Fruit fly (Drosophila melanogaster) whole organism, embryonic: ENCODE results near the gene dsx-c73A.

Experiments used
- ATbp ChIP-seq: fragments of 200-800 bp; sonication (Bioruptor generic); optimal IDR thresholded peaks from 2 replicates; lab custom pipeline; 2017; ENCODE audit warnings: missing biosample characterization, mild to moderate bottlenecking, missing genetic modification characterization, missing genetic modification reagents
- Aef1 ChIP-seq: fragments of 200-800 bp; sonication (Bioruptor generic); IDR thresholded peaks from 3 replicates; pipeline ENCODE4 v1.3.6; 2022; ENCODE audit warnings: missing biosample characterization, missing genetic modification characterization
- Antp ChIP-seq: fragments of 200-800 bp; sonication (Bioruptor generic); optimal IDR thresholded peaks from 3 replicates; lab custom pipeline; 2016; ENCODE audit warnings: missing biosample characterization, missing genetic modification characterization
- Atf6 ChIP-seq: fragments of 200-800 bp; sonication (Bioruptor generic); IDR thresholded peaks from 2 replicates; pipeline ENCODE4 v1.3.6; 2022; ENCODE audit warnings: missing biosample characterization, missing genetic modification characterization
- CG1024 ChIP-seq: fragments of 200-800 bp; sonication (Bioruptor generic); IDR thresholded peaks from 2 replicates; pipeline ENCODE4 v1.3.6; 2022; ENCODE audit warnings: missing biosample characterization, missing genetic modification characterization
- CG12071 ChIP-seq: fragments of 200-800 bp; sonication (Bioruptor generic); optimal IDR thresholded peaks from 3 replicates; lab custom pipeline; 2018; ENCODE audit warnings: missing biosample characterization, mild to moderate bottlenecking, missing genetic modification characterization
- CG12942 ChIP-seq: fragments of 200-800 bp; sonication (Bioruptor generic); optimal IDR thresholded peaks from 3 replicates; lab custom pipeline; 2016; ENCODE audit warnings: missing biosample characterization, missing genetic modification characterization
- CG13296 ChIP-seq: fragments of 200-800 bp; sonication (Bioruptor generic); optimal IDR thresholded peaks from 3 replicates; lab custom pipeline; 2018; ENCODE audit warnings: missing biosample characterization, mild to moderate bottlenecking, missing genetic modification characterization
- CG1529 ChIP-seq: fragments of 200-800 bp; sonication (Bioruptor generic); optimal IDR thresholded peaks from 3 replicates; lab custom pipeline; 2018; ENCODE audit warnings: missing biosample characterization, missing genetic modification characterization
- CG15479 ChIP-seq: fragments of 200-800 bp; sonication (Bioruptor generic); optimal IDR thresholded peaks from 3 replicates; lab custom pipeline; 2019; ENCODE audit warnings: missing biosample characterization, mild to moderate bottlenecking, missing genetic modification characterization, moderate library complexity
- CG18262 ChIP-seq: fragments of 200-800 bp; optimal IDR thresholded peaks from 3 replicates; lab custom pipeline; 2019; ENCODE audit warnings: missing biosample characterization, mild to moderate bottlenecking, missing genetic modification characterization, moderate library complexity
- CG2889 ChIP-seq: fragments of 200-800 bp; sonication (Bioruptor generic); IDR thresholded peaks from 3 replicates; pipeline ENCODE4 v1.3.6; 2022; ENCODE audit warnings: missing biosample characterization, missing genetic modification characterization
- CG30020 ChIP-seq: fragments of 200-800 bp; optimal IDR thresholded peaks from 2 replicates; lab custom pipeline; 2019; ENCODE audit warnings: missing biosample characterization, mild to moderate bottlenecking, missing genetic modification characterization, moderate library complexity
- CG32767 ChIP-seq: fragments of 200-800 bp; sonication (Bioruptor generic); IDR thresholded peaks from 2 replicates; pipeline ENCODE4 v1.3.6; 2022; ENCODE audit warnings: missing biosample characterization, missing genetic modification characterization
- CG33213 ChIP-seq: fragments of 200-800 bp; sonication (Bioruptor generic); optimal IDR thresholded peaks from 3 replicates; lab custom pipeline; 2016; ENCODE audit warnings: missing biosample characterization, missing genetic modification characterization
- CG3995 ChIP-seq: fragments of 200-800 bp; sonication (Bioruptor generic); optimal IDR thresholded peaks from 3 replicates; lab custom pipeline; 2016; ENCODE audit warnings: missing biosample characterization, missing genetic modification characterization
- CG6175 ChIP-seq: fragments of 200-800 bp; sonication (Bioruptor generic); IDR thresholded peaks from 3 replicates; pipeline ENCODE4 v1.3.6; 2022; ENCODE audit warnings: missing biosample characterization, missing genetic modification characterization
- CG6272 ChIP-seq: fragments of 200-800 bp; sonication (Bioruptor generic); IDR thresholded peaks from 2 replicates; pipeline ENCODE4 v1.3.6; 2022; ENCODE audit warnings: missing biosample characterization, missing genetic modification characterization
- CG6791 ChIP-seq: fragments of 200-800 bp; sonication (Bioruptor generic); IDR thresholded peaks from 3 replicates; pipeline ENCODE4 v1.3.6; 2022; ENCODE audit warnings: missing biosample characterization, missing genetic modification characterization; ENCODE audit not compliant: partially characterized antibody
- CG7271 ChIP-seq: fragments of 200-800 bp; sonication (Bioruptor generic); optimal IDR thresholded peaks from 2 replicates; lab custom pipeline; 2018; ENCODE audit warnings: missing biosample characterization, mild to moderate bottlenecking, missing genetic modification characterization, moderate library complexity
- CG8924 ChIP-seq: fragments of 200-800 bp; optimal IDR thresholded peaks from 3 replicates; lab custom pipeline; 2019; ENCODE audit warnings: missing biosample characterization, mild to moderate bottlenecking, missing genetic modification characterization, moderate library complexity
- CG9797 ChIP-seq: fragments of 200-800 bp; sonication (Bioruptor generic); optimal IDR thresholded peaks from 3 replicates; lab custom pipeline; 2018; ENCODE audit warnings: missing biosample characterization, mild to moderate bottlenecking, missing genetic modification characterization
- CHES-1-like ChIP-seq: fragments of 200-800 bp; sonication (Bioruptor generic); optimal IDR thresholded peaks from 2 replicates; lab custom pipeline; 2016; ENCODE audit warnings: missing biosample characterization, missing genetic modification characterization
- D19A ChIP-seq: fragments of 200-800 bp; optimal IDR thresholded peaks from 3 replicates; lab custom pipeline; 2019; ENCODE audit warnings: missing biosample characterization, mild to moderate bottlenecking, missing genetic modification characterization, moderate library complexity
- Deaf1 ChIP-seq: fragments of 200-800 bp; optimal IDR thresholded peaks from 3 replicates; lab custom pipeline; 2019; ENCODE audit warnings: missing biosample characterization, mild to moderate bottlenecking, missing genetic modification characterization, moderate library complexity
- H15 ChIP-seq: fragments of 200-800 bp; sonication (Bioruptor generic); IDR thresholded peaks from 3 replicates; pipeline ENCODE4 v1.3.6; 2022; ENCODE audit warnings: missing biosample characterization, missing genetic modification characterization
- Kr ChIP-seq: fragments of 200-800 bp; sonication (Bioruptor generic); optimal IDR thresholded peaks from 2 replicates; lab custom pipeline; 2017; ENCODE audit warnings: missing biosample characterization, mild to moderate bottlenecking, missing genetic modification characterization
- Lpt ChIP-seq: fragments of >200 bp; optimal IDR thresholded peaks from 2 replicates; lab custom pipeline; 2018; ENCODE audit warnings: missing biosample characterization, missing genetic modification characterization
- MBD-R2 ChIP-seq: fragments of 200-800 bp; sonication (Bioruptor generic); IDR thresholded peaks from 2 replicates; pipeline ENCODE4 v1.3.6; 2022; ENCODE audit warnings: missing biosample characterization, missing genetic modification characterization
- Nf-YB ChIP-seq: fragments of 200-800 bp; sonication (Bioruptor generic); optimal IDR thresholded peaks from 3 replicates; lab custom pipeline; 2019; ENCODE audit warnings: missing biosample characterization, mild to moderate bottlenecking, missing genetic modification characterization, moderate library complexity
- Ravus ChIP-seq: fragments of 200-800 bp; sonication (Bioruptor generic); IDR thresholded peaks from 2 replicates; pipeline ENCODE4 v1.3.6; 2022; ENCODE audit warnings: missing biosample characterization, missing genetic modification characterization
- Six4 ChIP-seq: fragments of 200-800 bp; sonication (Bioruptor generic); optimal IDR thresholded peaks from 2 replicates; lab custom pipeline; 2016; ENCODE audit warnings: missing biosample characterization, missing genetic modification characterization
- Sry-δ ChIP-seq: fragments of 200-800 bp; sonication (Bioruptor generic); optimal IDR thresholded peaks from 2 replicates; lab custom pipeline; 2016; ENCODE audit warnings: missing biosample characterization, missing genetic modification characterization
- TFAM ChIP-seq: fragments of 200-800 bp; sonication (Bioruptor generic); optimal IDR thresholded peaks from 2 replicates; lab custom pipeline; 2017; ENCODE audit warnings: missing biosample characterization, missing genetic modification characterization, inconsistent platforms
- Taf1 ChIP-seq: fragments of 200-800 bp; sonication (Bioruptor generic); IDR thresholded peaks from 2 replicates; pipeline ENCODE4 v1.3.6; 2022; ENCODE audit warnings: missing biosample characterization, missing genetic modification characterization
- disco-r ChIP-seq: fragments of 200-800 bp; sonication (Bioruptor generic); optimal IDR thresholded peaks from 2 replicates; lab custom pipeline; 2016; ENCODE audit warnings: missing biosample characterization, missing genetic modification characterization
- emc ChIP-seq: fragments of 200-800 bp; sonication (Bioruptor generic); optimal IDR thresholded peaks from 2 replicates; lab custom pipeline; 2016; ENCODE audit warnings: missing biosample characterization, missing genetic modification characterization
- fru ChIP-seq: fragments of >200 bp; optimal IDR thresholded peaks from 2 replicates; lab custom pipeline; 2017
- gem ChIP-seq: fragments of 200-800 bp; sonication (Bioruptor generic); optimal IDR thresholded peaks from 2 replicates; lab custom pipeline; 2019; ENCODE audit warnings: missing biosample characterization, mild to moderate bottlenecking, missing genetic modification characterization, moderate library complexity
- grn ChIP-seq: fragments of 200-800 bp; sonication (Bioruptor generic); optimal IDR thresholded peaks from 3 replicates; lab custom pipeline; 2017; ENCODE audit warnings: missing biosample characterization, missing genetic modification characterization
- hth ChIP-seq: fragments of >200 bp; optimal IDR thresholded peaks from 2 replicates; lab custom pipeline; 2017; ENCODE audit warnings: inconsistent platforms
- mld ChIP-seq: fragments of 200-800 bp; sonication (Bioruptor generic); IDR thresholded peaks from 3 replicates; pipeline ENCODE4 v1.3.6; 2022; ENCODE audit warnings: missing biosample characterization, missing genetic modification characterization; ENCODE audit not compliant: partially characterized antibody
- pum ChIP-seq: fragments of 200-800 bp; sonication (Bioruptor generic); optimal IDR thresholded peaks from 2 replicates; lab custom pipeline; 2016; ENCODE audit warnings: missing biosample characterization, missing genetic modification characterization
- repo ChIP-seq: fragments of 200-800 bp; sonication (Bioruptor generic); optimal IDR thresholded peaks from 2 replicates; lab custom pipeline; 2016; ENCODE audit warnings: missing biosample characterization, missing genetic modification characterization
- ro ChIP-seq: fragments of 200-800 bp; sonication (Bioruptor generic); IDR thresholded peaks from 2 replicates; pipeline ENCODE4 v1.3.6; 2022; ENCODE audit warnings: missing biosample characterization, missing genetic modification characterization
- sd ChIP-seq: fragments of 200-800 bp; sonication (Bioruptor generic); optimal IDR thresholded peaks from 3 replicates; lab custom pipeline; 2018; ENCODE audit warnings: missing biosample characterization, mild to moderate bottlenecking, missing genetic modification characterization, moderate library complexity
- so ChIP-seq: fragments of 200-800 bp; sonication (Bioruptor generic); IDR thresholded peaks from 3 replicates; pipeline ENCODE4 v1.3.6; 2022; ENCODE audit warnings: missing biosample characterization, missing genetic modification characterization
- stwl ChIP-seq: fragments of 200-800 bp; sonication (Bioruptor generic); optimal IDR thresholded peaks from 3 replicates; lab custom pipeline; 2018; ENCODE audit warnings: missing biosample characterization, mild to moderate bottlenecking, missing genetic modification characterization, moderate library complexity
- sug ChIP-seq: fragments of 200-800 bp; optimal IDR thresholded peaks from 2 replicates; lab custom pipeline; 2019; ENCODE audit warnings: missing biosample characterization, mild to moderate bottlenecking, missing genetic modification characterization, moderate library complexity
- tx ChIP-seq: fragments of 200-800 bp; sonication (Bioruptor generic); optimal IDR thresholded peaks from 2 replicates; lab custom pipeline; 2016; ENCODE audit warnings: missing biosample characterization, missing genetic modification characterization
- vfl ChIP-seq: fragments of 200-800 bp; sonication (Bioruptor generic); optimal IDR thresholded peaks from 2 replicates; lab custom pipeline; 2016; ENCODE audit warnings: missing biosample characterization, missing genetic modification characterization
- zen2 ChIP-seq: fragments of 200-800 bp; sonication (Bioruptor generic); IDR thresholded peaks from 3 replicates; pipeline ENCODE4 v1.3.6; 2022; ENCODE audit warnings: missing biosample characterization, missing genetic modification characterization; ENCODE audit not compliant: partially characterized antibody
- zf30C ChIP-seq: fragments of 200-800 bp; sonication (Bioruptor generic); optimal IDR thresholded peaks from 3 replicates; lab custom pipeline; 2018; ENCODE audit warnings: missing biosample characterization, mild to moderate bottlenecking, missing genetic modification characterization

Gene dsx-c73A

DNA sequence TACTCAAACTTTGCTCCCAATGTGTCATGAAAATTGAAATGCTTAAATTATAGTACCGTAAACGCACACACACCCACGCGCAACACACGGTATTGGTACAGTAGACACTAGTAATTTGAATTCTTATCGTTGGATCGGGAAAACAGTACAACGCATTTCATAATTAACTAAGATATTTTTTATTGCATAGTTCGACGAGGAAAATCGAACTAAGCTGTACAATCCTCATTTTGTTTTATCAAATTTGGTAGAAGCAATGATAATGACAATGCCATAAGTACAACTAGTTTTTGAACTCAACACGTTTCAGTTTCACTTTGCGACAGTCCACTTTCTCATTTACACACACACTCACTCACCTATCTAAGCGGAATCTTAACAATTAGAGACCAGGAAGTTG is 71.0 kb downstream of the dsx-c73A start (continued):
- peak; percentile 61 for TF ChIP-seq CG12071 (GFP tag; lab: Kevin White, UChicago)
- no peak for TF ChIP-seq hth (lab: Kevin White, UChicago)
- TF ChIP-seq CG3995 (GFP tag; lab: Kevin White, UChicago), result peak; percentile 1
- peak; percentile 8 for TF ChIP-seq CG30020 (tag; lab: Kevin White, UChicago)
- peak; percentile 55 for TF ChIP-seq Antp
- peak; percentile 20 for TF ChIP-seq CG15479
- TF ChIP-seq sug (tag; lab: Kevin White, UChicago), result no peak
- TF ChIP-seq Kr (GFP tag; lab: Kevin White, UChicago), result no peak
- TF ChIP-seq CG1529 (GFP tag; lab: Kevin White, UChicago), result peak; percentile 34
- TF ChIP-seq sd (tag; lab: Kevin White, UChicago), result no peak
- peak; percentile 42; the same call in 1 of the 3 replicates for TF ChIP-seq Aef1 (GFP tag; lab: Robert Waterston, UW)
- TF ChIP-seq grn (GFP tag; lab: Kevin White, UChicago), result no peak
- TF ChIP-seq mld (GFP tag; lab: Robert Waterston, UW), result no peak
- 0 out of 3 replicates have a peak, but pooled peaks have one; percentile 33 for TF ChIP-seq so (GFP tag; lab: Robert Waterston, UW)
- peak; percentile 60 for TF ChIP-seq D19A (tag; lab: Kevin White, UChicago)
- TF ChIP-seq Ravus (GFP tag; lab: Robert Waterston, UW), result no peak
- TF ChIP-seq Taf1 (GFP tag; lab: Robert Waterston, UW), result peak; percentile 53
- TF ChIP-seq MBD-R2, result peak; percentile 25; the same call in 1 of the 2 replicates
- no peak for TF ChIP-seq CG7271 (tag; lab: Kevin White, UChicago)
- TF ChIP-seq Sry-δ (GFP tag; lab: Kevin White, UChicago), result no peak
- TF ChIP-seq zen2 (GFP tag; lab: Robert Waterston, UW), result no peak
- TF ChIP-seq CG12942 (GFP tag; lab: Kevin White, UChicago), result peak; percentile 42
- peak; percentile 50 for TF ChIP-seq CHES-1-like (GFP tag; lab: Kevin White, UChicago)
- no peak for TF ChIP-seq CG6791 (GFP tag; lab: Robert Waterston, UW)
- no peak for TF ChIP-seq fru (lab: Kevin White, UChicago)
- TF ChIP-seq TFAM (GFP tag; lab: Kevin White, UChicago), result no peak
- TF ChIP-seq CG1024, result no peak
- no peak for TF ChIP-seq CG6175 (GFP tag; lab: Robert Waterston, UW)
- TF ChIP-seq Lpt (GFP tag; lab: Kevin White, UChicago), result no peak
- TF ChIP-seq CG2889 (GFP tag; lab: Robert Waterston, UW), result peak; percentile 23; the same call in 1 of the 3 replicates
- TF ChIP-seq CG13296 (GFP tag; lab: Kevin White, UChicago), result peak; percentile 76
- TF ChIP-seq ATbp (GFP tag; lab: Kevin White, UChicago), result no peak
- TF ChIP-seq CG33213 (GFP tag; lab: Kevin White, UChicago), result peak; percentile 9
- TF ChIP-seq stwl (tag; lab: Kevin White, UChicago), result no peak
- no peak for TF ChIP-seq H15
- TF ChIP-seq disco-r (GFP tag; lab: Kevin White, UChicago), result peak; percentile 21
- TF ChIP-seq ro (GFP tag; lab: Robert Waterston, UW), result no peak
- no peak for TF ChIP-seq Deaf1
- no peak for TF ChIP-seq zf30C
- peak; percentile 64 for TF ChIP-seq pum (GFP tag; lab: Kevin White, UChicago)
- TF ChIP-seq CG8924 (tag; lab: Kevin White, UChicago), result peak; percentile 71
- peak; percentile 50; the same call in 1 of the 2 replicates for TF ChIP-seq CG32767 (GFP tag; lab: Robert Waterston, UW)
- TF ChIP-seq CG9797, result no peak
- TF ChIP-seq emc (GFP tag; lab: Kevin White, UChicago), result no peak
- TF ChIP-seq CG6272, result no peak
- TF ChIP-seq CG18262 (tag; lab: Kevin White, UChicago), result peak; percentile 64
- TF ChIP-seq vfl (GFP tag; lab: Kevin White, UChicago), result peak; percentile 23
- peak; percentile 1 for TF ChIP-seq Nf-YB (GFP tag; lab: Kevin White, UChicago)
- TF ChIP-seq Six4 (GFP tag; lab: Kevin White, UChicago), result peak; percentile 65
- TF ChIP-seq repo, result no peak
- TF ChIP-seq tx (GFP tag; lab: Kevin White, UChicago), result peak; percentile 50
- TF ChIP-seq gem (tag; lab: Kevin White, UChicago), result peak; percentile 80
- peak; percentile 65; the same call in 1 of the 2 replicates for TF ChIP-seq Atf6 (GFP tag; lab: Robert Waterston, UW)
